Worm (Caenorhabditis elegans): Measurements from ENCODE around the gene F45F2.11.

F45F2.11 gene

DNA sequence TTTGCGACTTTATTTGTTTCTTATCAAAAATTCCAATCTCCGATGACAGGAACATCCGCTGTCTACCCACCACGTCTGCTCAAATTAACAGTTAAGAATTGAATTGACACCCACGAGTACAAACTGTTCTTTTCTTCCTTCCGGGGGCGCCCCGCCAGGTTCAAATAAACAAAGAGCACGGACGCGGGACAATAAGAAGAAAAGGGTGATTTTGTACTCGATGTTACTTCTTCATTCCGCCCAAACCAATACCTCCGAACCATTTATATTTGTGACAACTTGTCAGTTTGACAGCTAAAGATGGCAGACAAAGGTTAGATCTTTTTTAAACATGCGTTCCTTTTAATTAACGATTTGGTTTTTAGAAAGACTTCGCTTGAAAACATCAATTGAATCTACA is 5.1 kb upstream of the F45F2.11 start, which contains the start of gene otpl-6:
TSS of gene otpl-6 (plus strand) at position 301 of the 400 bp plus-strand sequence.
- TF ChIP-seq hlh-8 (tag; optimal IDR thresholded peaks at IDR 0.05), result no peak
- TF ChIP-seq dve-1 (tag; optimal IDR thresholded peaks at IDR 0.05), result no peak
- TF ChIP-seq hlh-15 (tag; optimal IDR thresholded peaks at IDR 0.05), result no peak
- TF ChIP-seq pag-3 (tag; optimal IDR thresholded peaks at IDR 0.05; ENCODE audit: borderline replicate concordance), result no peak
- TF ChIP-seq pha-4 (tag; optimal IDR thresholded peaks at IDR 0.05), result no peak
- TF ChIP-seq ceh-45 (GFP tag; IDR thresholded peaks at IDR 0.05), result no peak
- no peak for TF ChIP-seq mec-3 (tag; optimal IDR thresholded peaks at IDR 0.05; ENCODE audit: borderline replicate concordance)
- TF ChIP-seq fkh-6 (tag; optimal IDR thresholded peaks at IDR 0.05), result no peak
- TF ChIP-seq pat-9 (tag; optimal IDR thresholded peaks at IDR 0.05), result no peak
- no peak for TF ChIP-seq pax-1 (tag; optimal IDR thresholded peaks at IDR 0.05)
- TF ChIP-seq npax-4 (tag; optimal IDR thresholded peaks at IDR 0.05), result no peak
- no peak for TF ChIP-seq hlh-6 (tag; optimal IDR thresholded peaks at IDR 0.05)
- TF ChIP-seq fkh-10 (GFP tag; optimal IDR thresholded peaks at IDR 0.05), result no peak
- no peak for TF ChIP-seq fax-1 (tag; optimal IDR thresholded peaks at IDR 0.05)
- TF ChIP-seq ceh-19 (GFP tag; optimal IDR thresholded peaks at IDR 0.05), result no peak
- no peak for TF ChIP-seq pqm-1 (tag; optimal IDR thresholded peaks at IDR 0.05)

- TF ChIP-seq odd-2 (tag; optimal IDR thresholded peaks at IDR 0.05) (no peak), sox-2 (GFP tag; IDR thresholded peaks at IDR 0.05) (peak; percentile 12; the same call in 1 of the 2 replicates)
These were observed 1.8 kb downstream of the F45F2.11 start, which contains the start of gene F45F2.10 for ce11 chrV:8518822-8519392. Gene F45F2.10 (minus strand): TSS chrV:8518872.

- TF ChIP-seq ztf-16 (tag; optimal IDR thresholded peaks at IDR 0.05) (no peak), lim-6 (tag; optimal IDR thresholded peaks at IDR 0.05) (no peak), ceh-18 (tag; optimal IDR thresholded peaks at IDR 0.05) (no peak), ceh-14 (tag; optimal IDR thresholded peaks at IDR 0.05) (no peak), sox-4 (tag; optimal IDR thresholded peaks at IDR 0.05) (no peak), ceh-9 (tag; optimal IDR thresholded peaks at IDR 0.05) (no peak), sdc-2 (tag; optimal IDR thresholded peaks at IDR 0.05) (no peak), unc-55 (GFP tag; optimal IDR thresholded peaks at IDR 0.05) (no peak), hlh-13 (GFP tag; optimal IDR thresholded peaks at IDR 0.05) (no peak), unc-3 (GFP tag; conservative IDR thresholded peaks at IDR 0.05) (no peak), unc-3 (tag; optimal IDR thresholded peaks at IDR 0.05) (no peak), K02D7.2 (tag; optimal IDR thresholded peaks at IDR 0.05) (no peak), fkh-10 (GFP tag; optimal IDR thresholded peaks at IDR 0.05) (no peak), ceh-45 (GFP tag; IDR thresholded peaks at IDR 0.05) (no peak), nhr-11 (tag; optimal IDR thresholded peaks at IDR 0.05) (no peak), fax-1 (tag; optimal IDR thresholded peaks at IDR 0.05) (no peak), gmeb-2 (tag; optimal IDR thresholded peaks at IDR 0.05) (no peak), F13H6.1 (tag; optimal IDR thresholded peaks at IDR 0.05) (no peak), odd-2 (tag; optimal IDR thresholded peaks at IDR 0.05) (no peak), ceh-34 (tag; optimal IDR thresholded peaks at IDR 0.05) (no peak)
These were observed 2.4 kb downstream of the F45F2.11 start for ce11 chrV:8518283-8518682.

ce11 chrV:8517711-8518110 is 3.0 kb downstream of the F45F2.11 start:
- TF ChIP-seq ttx-3 (tag; optimal IDR thresholded peaks at IDR 0.05) (no peak), nhr-11 (tag; optimal IDR thresholded peaks at IDR 0.05) (no peak), C08G9.2 (tag; optimal IDR thresholded peaks at IDR 0.05) (no peak), npax-4 (tag; optimal IDR thresholded peaks at IDR 0.05) (no peak), C38D4.7 (GFP tag; optimal IDR thresholded peaks at IDR 0.05) (no peak), zip-5 (tag; optimal IDR thresholded peaks at IDR 0.05) (no peak), pag-3 (tag; optimal IDR thresholded peaks at IDR 0.05; ENCODE audit: borderline replicate concordance) (no peak), fkh-6 (tag; optimal IDR thresholded peaks at IDR 0.05) (no peak), hlh-30 (tag; optimal IDR thresholded peaks at IDR 0.05; ENCODE audit: insufficient read depth) (no peak)

Measured in whole organism, late embryonic.